Worm (Caenorhabditis elegans): ENCODE measurements around the gene C08F8.9.
"Not testable (repeated sequence)": the region's sequence is repeated elsewhere in the genome, so short reads cannot be mapped to it uniquely, and the experiment has no call there.

Gene C08F8.9

DNA sequence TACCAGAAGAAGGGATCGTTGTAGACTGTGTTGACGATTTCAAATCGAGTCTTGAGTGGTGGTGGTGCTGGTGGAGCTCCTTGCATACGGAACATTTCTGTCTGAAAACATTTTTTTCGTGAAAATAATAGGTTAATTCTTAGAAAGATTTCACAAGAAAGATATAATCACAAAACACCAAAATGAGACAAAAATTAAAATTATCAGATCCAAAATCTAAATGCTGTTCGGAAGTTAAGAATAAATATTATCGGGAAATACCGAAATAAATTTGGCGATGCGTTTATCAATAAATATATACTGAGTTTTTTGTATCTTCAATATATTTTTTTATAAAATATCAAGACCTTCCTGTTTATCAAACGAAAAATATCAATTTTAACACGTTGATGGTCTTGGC lies at the start of gene C08F8.9:
TSS of gene C08F8.9 (minus strand) at position 101 of the 400 bp plus-strand sequence.
- no peak for TF ChIP-seq him-1 (tag; optimal IDR thresholded peaks at IDR 0.05)
- no peak for TF ChIP-seq dao-5 (tag; optimal IDR thresholded peaks at IDR 0.05)

DNA sequence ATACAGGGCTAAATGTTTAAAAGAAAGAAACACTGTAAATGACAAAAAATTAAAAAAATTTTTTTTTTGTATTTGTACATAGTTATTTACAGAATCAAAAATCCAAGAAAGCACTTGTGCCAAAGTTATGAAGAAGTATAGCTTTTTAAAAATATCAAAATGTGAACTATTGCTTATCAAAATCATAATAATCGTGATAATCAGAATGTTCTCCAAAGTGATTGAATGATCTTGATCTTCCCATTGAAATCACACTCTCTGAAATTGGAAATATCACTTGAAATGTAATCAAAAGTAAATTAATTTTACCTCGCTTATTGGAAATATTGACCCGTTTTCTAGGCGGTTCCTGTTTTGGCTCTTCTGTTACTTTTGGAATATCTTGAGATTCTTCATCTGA lies 48.1 kb upstream of the C08F8.9 start:
- TF ChIP-seq him-1 (tag; optimal IDR thresholded peaks at IDR 0.05) (no peak), W03F9.2 (tag; optimal IDR thresholded peaks at IDR 0.05) (no peak), dao-5 (tag; optimal IDR thresholded peaks at IDR 0.05) (no peak)

DNA sequence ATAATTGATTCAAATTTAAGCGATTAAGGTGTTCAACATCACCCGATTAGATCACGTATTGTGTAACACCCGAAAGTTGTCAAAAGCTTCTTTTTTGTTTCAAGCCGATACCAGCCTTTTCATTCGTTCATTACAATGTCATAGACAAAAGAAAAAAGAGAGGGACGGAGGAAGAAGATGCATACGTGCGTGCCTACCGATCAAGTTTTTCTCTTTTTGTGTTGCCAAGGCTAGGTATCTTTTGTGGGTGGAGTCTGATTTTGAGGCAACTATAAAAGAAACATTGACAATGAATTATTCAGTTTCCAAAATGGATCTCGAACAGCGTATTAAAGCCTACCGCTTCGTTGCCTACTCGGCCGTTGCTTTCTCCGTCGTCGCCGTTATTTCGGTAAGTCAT lies 46.8 kb upstream of the C08F8.9 start, which contains the start of gene col-125:
TSS of gene col-125 (plus strand) at position 301 of the 400 bp plus-strand sequence.
- TF ChIP-seq him-1 (tag; optimal IDR thresholded peaks at IDR 0.05) (no peak), dao-5 (tag; optimal IDR thresholded peaks at IDR 0.05) (no peak), W03F9.2 (tag; optimal IDR thresholded peaks at IDR 0.05) (no peak)

DNA sequence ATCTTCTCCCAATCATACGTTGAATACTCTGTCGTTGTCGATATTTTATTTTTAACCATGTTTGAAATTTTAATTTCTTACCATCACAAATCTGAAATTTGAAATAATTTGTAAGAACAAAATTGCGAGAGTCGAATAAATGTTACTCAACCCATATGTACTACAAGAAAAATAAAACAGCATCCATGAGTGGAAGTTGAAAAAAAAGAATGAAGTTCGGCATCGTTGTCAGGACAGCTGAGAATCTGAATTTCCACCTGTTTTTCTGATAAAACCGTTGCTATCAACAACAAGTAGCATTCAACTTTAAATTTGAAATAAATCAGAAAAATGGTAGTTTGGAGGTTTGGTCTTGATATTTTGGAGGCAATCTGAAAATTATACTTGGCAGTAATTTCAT lies 45.5 kb upstream of the C08F8.9 start, which contains the start of gene C29F4.3:
TSS of gene C29F4.3 (minus strand) at position 101 of the 400 bp plus-strand sequence.
- no peak for TF ChIP-seq dao-5 (tag; optimal IDR thresholded peaks at IDR 0.05)
- no peak for TF ChIP-seq W03F9.2 (tag; optimal IDR thresholded peaks at IDR 0.05)
- no peak for TF ChIP-seq him-1 (tag; optimal IDR thresholded peaks at IDR 0.05)

DNA sequence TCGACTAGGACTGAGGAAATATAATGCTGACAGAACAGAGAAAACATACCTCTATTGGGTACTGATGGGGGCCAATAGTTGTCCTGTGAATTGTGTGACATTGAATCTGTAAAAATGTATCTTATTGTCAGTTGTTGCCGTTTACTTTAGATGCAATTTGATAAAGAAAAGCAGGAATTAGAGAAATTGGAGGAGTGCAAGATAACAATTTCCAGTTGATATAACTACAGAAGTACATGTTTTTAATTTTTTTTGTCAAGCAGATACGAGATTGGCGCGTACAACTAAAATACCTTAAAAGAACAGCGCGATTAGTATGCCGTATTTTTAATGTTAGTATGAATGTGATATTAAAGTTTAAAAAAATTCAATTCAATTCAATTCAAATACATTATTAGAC lies 39.6 kb upstream of the C08F8.9 start, which contains the start of gene zip-6:
TSS of gene zip-6 (minus strand) at position 101 of the 400 bp plus-strand sequence.
- no peak for TF ChIP-seq W03F9.2 (tag; optimal IDR thresholded peaks at IDR 0.05)
- no peak for TF ChIP-seq him-1 (tag; optimal IDR thresholded peaks at IDR 0.05)
- TF ChIP-seq dao-5 (tag; optimal IDR thresholded peaks at IDR 0.05): no peak

DNA sequence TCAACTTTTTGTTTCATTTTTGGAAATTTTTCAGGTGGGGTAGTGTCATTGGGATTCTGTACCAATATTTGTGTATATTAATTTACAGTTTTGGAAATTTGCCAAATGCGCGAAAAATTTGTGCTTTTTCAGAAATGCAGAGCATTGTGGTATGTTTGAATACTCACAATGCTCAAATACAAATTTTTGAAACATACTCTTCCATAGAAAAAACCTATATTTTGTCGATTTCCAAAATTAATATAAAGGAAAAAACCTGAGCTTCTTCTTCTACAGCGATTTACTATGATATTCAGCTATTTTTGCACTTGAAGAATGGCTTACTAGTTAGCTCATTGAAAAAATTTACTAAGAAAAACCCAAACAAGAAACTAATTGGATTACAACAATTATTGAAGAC lies 34.6 kb upstream of the C08F8.9 start:
- TF ChIP-seq him-1 (tag; optimal IDR thresholded peaks at IDR 0.05) (no peak), W03F9.2 (tag; optimal IDR thresholded peaks at IDR 0.05) (no peak), dao-5 (tag; optimal IDR thresholded peaks at IDR 0.05) (no peak)

DNA sequence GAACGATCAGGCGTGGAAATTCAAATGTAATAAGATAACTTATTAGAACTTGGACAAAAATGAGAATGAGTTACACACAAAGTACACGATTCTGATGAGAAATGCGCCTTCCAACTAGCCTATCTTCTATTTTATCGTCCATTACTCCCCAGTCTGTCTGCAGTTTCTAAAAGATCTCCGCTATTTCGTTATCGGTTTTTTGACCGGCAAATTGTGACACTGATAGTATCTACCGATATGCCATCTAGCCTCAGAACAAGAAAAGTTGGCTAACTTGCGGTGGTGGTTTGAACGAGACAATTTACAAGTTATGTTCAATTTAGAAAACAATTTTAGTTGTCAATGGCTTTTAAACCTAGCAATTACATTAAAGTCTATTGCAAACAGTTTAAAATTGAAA lies 33.2 kb upstream of the C08F8.9 start:
- TF ChIP-seq dao-5 (tag; optimal IDR thresholded peaks at IDR 0.05) (no peak), him-1 (tag; optimal IDR thresholded peaks at IDR 0.05) (no peak), W03F9.2 (tag; optimal IDR thresholded peaks at IDR 0.05) (no peak)

DNA sequence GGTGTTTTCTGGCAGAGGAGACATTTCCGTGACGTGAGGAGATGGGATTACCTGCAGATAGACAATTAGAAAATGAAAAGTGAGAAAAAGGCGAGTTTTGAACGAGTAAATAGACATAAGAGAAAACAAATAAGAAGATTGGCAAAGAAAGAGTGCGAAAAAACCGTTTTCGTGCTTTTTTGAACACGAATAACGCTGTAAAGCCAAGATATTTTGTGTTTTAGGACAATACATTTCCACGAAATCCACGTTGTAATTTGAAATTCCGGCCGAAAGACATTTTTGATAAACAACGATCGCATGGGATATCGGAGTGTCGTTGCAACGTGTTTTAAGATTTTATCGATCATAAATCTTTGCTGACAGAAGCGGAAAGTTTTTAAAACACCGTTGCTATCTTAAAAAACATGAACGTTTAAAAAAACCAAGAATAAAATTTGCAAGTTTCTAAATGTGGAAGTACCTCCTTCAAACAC lies 32.4 kb upstream of the C08F8.9 start, which contains the start of gene adk-1:
TSS of gene adk-1 (minus strand) at position 51 of the 476 bp plus-strand sequence.
- TF ChIP-seq dao-5 (tag; optimal IDR thresholded peaks at IDR 0.05) (no peak), W03F9.2 (tag; optimal IDR thresholded peaks at IDR 0.05) (no peak), him-1 (tag; optimal IDR thresholded peaks at IDR 0.05) (no peak)

DNA sequence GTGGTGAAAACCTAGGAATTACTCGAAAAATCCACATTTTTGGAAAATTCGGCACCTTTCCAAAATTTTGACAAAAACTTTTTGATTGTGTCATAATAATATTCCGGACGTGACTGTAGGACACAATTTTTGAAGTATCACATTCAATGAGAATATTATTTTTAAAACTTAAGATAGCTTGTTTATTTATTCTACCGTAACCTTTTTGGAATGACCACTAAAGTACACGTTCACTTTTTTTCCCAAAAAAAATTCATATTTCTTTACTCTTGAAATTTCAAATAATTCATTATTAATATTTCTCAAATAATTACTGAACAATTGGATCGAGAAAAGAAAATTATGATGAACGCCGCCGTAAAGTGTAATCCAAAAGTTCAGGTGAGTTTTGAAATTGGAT lies 28.8 kb upstream of the C08F8.9 start, which contains the start of gene R07H5.9:
TSS of gene R07H5.9 (plus strand) at position 301 of the 400 bp plus-strand sequence.
- TF ChIP-seq dao-5 (tag; optimal IDR thresholded peaks at IDR 0.05): no peak
- no peak for TF ChIP-seq W03F9.2 (tag; optimal IDR thresholded peaks at IDR 0.05)
- no peak for TF ChIP-seq him-1 (tag; optimal IDR thresholded peaks at IDR 0.05)

DNA sequence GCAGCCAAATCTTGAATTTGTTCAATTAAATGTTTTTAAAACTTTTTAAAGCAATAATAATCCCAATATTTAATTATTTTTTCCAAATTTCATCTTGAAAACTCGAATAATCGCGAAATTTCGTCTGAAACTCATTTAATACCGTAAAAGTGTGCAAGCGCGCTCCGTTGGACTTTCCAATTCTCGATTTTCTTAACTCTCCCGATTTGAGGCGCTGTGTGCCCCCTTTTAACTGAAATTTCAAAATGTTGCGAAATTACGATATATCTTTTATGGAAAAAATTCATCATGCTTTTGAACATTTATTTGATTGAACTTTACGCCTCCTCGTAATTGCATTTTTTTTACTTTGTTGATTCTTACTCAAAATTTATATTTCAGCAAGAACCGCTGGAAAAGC lies 24.0 kb upstream of the C08F8.9 start, which contains the start of gene R07H5.11:
TSS of gene R07H5.11 (plus strand) at position 380 of the 400 bp plus-strand sequence.
- not testable (repeated sequence) for TF ChIP-seq him-1, dao-5, W03F9.2 (tag; optimal IDR thresholded peaks at IDR 0.05)

DNA sequence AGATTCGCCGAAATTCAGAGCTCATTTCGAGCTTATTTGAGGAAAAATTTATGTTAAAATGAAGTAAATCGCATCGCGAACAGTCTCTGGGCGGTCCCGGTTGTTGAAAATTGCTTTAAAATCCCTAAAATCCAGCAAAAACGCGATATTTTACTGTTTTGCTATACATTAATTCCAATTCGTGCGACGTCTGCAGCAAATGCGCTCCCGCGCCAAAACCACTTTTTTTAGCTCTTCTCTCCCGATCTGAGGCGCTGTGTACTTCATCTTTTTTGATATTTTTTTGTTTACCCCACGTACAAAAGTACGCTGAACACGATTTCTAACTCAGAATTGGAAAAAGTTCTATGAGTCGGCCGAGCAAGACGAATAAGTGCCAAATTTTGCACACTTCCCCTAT lies 20.6 kb upstream of the C08F8.9 start, which contains the start of gene R07H5.16:
TSS of gene R07H5.16 (plus strand) at position 348 of the 400 bp plus-strand sequence.
- TF ChIP-seq W03F9.2, him-1, dao-5 (tag; optimal IDR thresholded peaks at IDR 0.05): not testable (repeated sequence)

DNA sequence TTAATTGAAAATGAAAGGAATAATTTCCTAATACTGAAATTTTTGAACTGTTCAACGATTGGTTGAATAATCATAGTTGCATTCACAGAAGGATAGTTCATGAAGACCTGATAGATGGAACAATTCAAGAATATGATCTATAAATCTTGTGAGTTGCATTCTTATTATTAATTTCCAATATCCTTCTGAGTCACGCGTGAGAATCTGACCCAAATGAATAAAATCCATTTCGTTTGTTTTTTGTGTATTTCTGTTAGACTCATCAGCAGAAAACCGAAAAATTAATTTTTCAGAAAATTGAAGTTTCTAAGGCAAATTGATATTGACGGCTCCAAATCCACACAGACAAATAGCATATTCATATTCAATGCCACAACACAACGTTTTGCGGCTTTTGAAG lies 11.0 kb upstream of the C08F8.9 start, which contains the start of gene fbxb-79:
TSS of gene fbxb-79 (minus strand) at position 101 of the 400 bp plus-strand sequence.
- TF ChIP-seq him-1 (tag; optimal IDR thresholded peaks at IDR 0.05) (no peak), W03F9.2 (tag; optimal IDR thresholded peaks at IDR 0.05) (no peak), dao-5 (tag; optimal IDR thresholded peaks at IDR 0.05) (no peak)

DNA sequence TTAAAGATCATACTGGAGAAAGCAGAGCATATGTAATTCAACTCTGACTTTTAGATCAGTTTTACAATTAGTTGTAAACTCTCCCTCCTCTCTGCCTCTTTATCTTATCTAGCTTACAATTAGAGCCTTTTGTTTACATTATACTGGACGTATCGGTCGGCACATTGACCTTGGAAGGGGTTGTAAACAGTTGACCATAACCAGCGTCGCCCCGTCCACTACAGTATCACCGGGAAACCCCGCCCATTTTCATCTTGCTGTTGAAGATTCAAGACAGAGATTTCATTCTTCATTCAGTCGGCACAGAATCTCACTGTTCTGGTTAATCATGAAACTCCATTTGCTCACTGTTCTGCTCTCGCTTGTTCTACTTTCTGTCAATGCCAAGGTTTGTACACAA lies 8.3 kb upstream of the C08F8.9 start, which contains the start of gene sdz-27:
TSS of gene sdz-27 (plus strand) at position 301 of the 400 bp plus-strand sequence.
- no peak for TF ChIP-seq W03F9.2 (tag; optimal IDR thresholded peaks at IDR 0.05)
- TF ChIP-seq dao-5 (tag; optimal IDR thresholded peaks at IDR 0.05): no peak
- TF ChIP-seq him-1 (tag; optimal IDR thresholded peaks at IDR 0.05): no peak

DNA sequence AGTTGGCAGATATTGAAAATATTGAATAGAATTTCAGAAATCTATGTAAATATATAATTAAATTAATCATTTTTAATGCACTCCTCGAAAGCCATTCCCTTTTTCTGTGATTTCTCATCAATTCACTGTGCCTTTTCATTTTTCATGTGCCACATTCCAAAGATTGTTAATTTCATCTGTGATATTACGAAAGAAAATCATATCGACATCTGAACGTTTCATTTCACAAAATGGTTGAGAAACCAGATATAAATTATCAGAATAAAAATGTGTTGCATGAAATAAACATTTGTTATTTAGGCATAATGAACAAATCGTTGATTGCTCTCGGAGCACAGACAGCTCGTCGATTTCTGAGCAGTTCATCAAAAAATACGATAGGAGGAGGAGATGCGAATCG lies 5.6 kb upstream of the C08F8.9 start, which contains the start of gene nuaf-3:
TSS of gene nuaf-3 (plus strand) at position 301 of the 400 bp plus-strand sequence.
- no peak for TF ChIP-seq dao-5 (tag; optimal IDR thresholded peaks at IDR 0.05)
- TF ChIP-seq him-1 (tag; optimal IDR thresholded peaks at IDR 0.05): no peak
- no peak for TF ChIP-seq W03F9.2 (tag; optimal IDR thresholded peaks at IDR 0.05)
